Worm (Caenorhabditis elegans) whole organism, early embryonic: Measurements from ENCODE around the gene Y43F4B.10.

Experiments used
- B0310.2 ChIP-seq: sonication (generic microtip); optimal IDR thresholded peaks from 2 replicates; lab custom pipeline; 2016; ENCODE audit warnings: mild to moderate bottlenecking, missing genetic modification characterization, missing compliant biosample characterization
- F13C5.2 ChIP-seq: sonication (generic microtip); optimal IDR thresholded peaks from 2 replicates; lab custom pipeline; 2017; ENCODE audit warnings: mild to moderate bottlenecking, missing genetic modification characterization, inconsistent platforms, missing compliant biosample characterization
- aly-1 ChIP-seq: sonication (generic microtip); optimal IDR thresholded peaks from 2 replicates; lab custom pipeline; 2016; ENCODE audit warnings: missing genetic modification characterization, missing compliant biosample characterization
- ama-1 ChIP-seq: fragments of 150-350 bp; optimal IDR thresholded peaks from 2 replicates; lab custom pipeline; 2014
- ceh-13 ChIP-seq: fragments of 200-800 bp; sonication (Bioruptor generic); optimal IDR thresholded peaks from 2 replicates; lab custom pipeline; 2018; ENCODE audit warnings: mild to moderate bottlenecking, missing genetic modification characterization, missing compliant biosample characterization
- ceh-36 ChIP-seq: sonication (generic microtip); optimal IDR thresholded peaks from 2 replicates; lab custom pipeline; 2016; ENCODE audit warnings: missing genetic modification characterization, inconsistent platforms, missing compliant biosample characterization
- ets-7 ChIP-seq: sonication (generic microtip); optimal IDR thresholded peaks from 2 replicates; lab custom pipeline; 2016; ENCODE audit warnings: missing genotype, missing genetic modification characterization, missing compliant biosample characterization
- flt-1 ChIP-seq: fragments of 200-800 bp; sonication (Bioruptor generic); IDR thresholded peaks from 2 replicates; pipeline ENCODE4 v1.3.6; 2022; ENCODE audit warnings: missing genetic modification characterization, missing compliant biosample characterization
- hmbx-1 ChIP-seq: sonication (generic microtip); optimal IDR thresholded peaks from 2 replicates; lab custom pipeline; 2016; ENCODE audit warnings: mild to moderate bottlenecking, missing genetic modification characterization, missing compliant biosample characterization
- hmg-4 ChIP-seq: fragments of 200-800 bp; sonication (Bioruptor generic); optimal IDR thresholded peaks from 2 replicates; lab custom pipeline; 2018; ENCODE audit warnings: mild to moderate bottlenecking, missing genetic modification characterization, missing compliant biosample characterization
- hnd-1 ChIP-seq: sonication (generic microtip); optimal IDR thresholded peaks from 2 replicates; lab custom pipeline; 2016; ENCODE audit warnings: missing genetic modification characterization, missing compliant biosample characterization
- pes-1 ChIP-seq: fragments of 200-800 bp; sonication (Bioruptor generic); IDR thresholded peaks from 2 replicates; pipeline ENCODE4 v1.3.6; 2022; ENCODE audit warnings: missing genetic modification reagents, missing genetic modification characterization, missing compliant biosample characterization
- scrt-1 ChIP-seq: fragments of 200-800 bp; sonication (Bioruptor generic); IDR thresholded peaks from 2 replicates; pipeline ENCODE4 v1.3.6; 2022; ENCODE audit warnings: missing genetic modification characterization, missing compliant biosample characterization
- sea-1 ChIP-seq: fragments of 200-800 bp; sonication (Bioruptor generic); conservative IDR thresholded peaks from 2 replicates; pipeline ENCODE4 v1.3.6; 2022; ENCODE audit warnings: missing genetic modification characterization, missing compliant biosample characterization
- tbx-11 ChIP-seq: fragments of 200-800 bp; sonication (Bioruptor generic); IDR thresholded peaks from 2 replicates; pipeline ENCODE4 v1.3.6; 2022; ENCODE audit warnings: missing genetic modification characterization, missing compliant biosample characterization
- tbx-37 ChIP-seq: fragments of 200-800 bp; sonication (Bioruptor generic); conservative IDR thresholded peaks from 2 replicates; pipeline ENCODE4 v1.3.6; 2022; ENCODE audit warnings: missing genetic modification reagents, missing genetic modification characterization, missing compliant biosample characterization
- tra-4 ChIP-seq: sonication (generic microtip); optimal IDR thresholded peaks from 2 replicates; lab custom pipeline; 2017; ENCODE audit warnings: missing genetic modification characterization, missing compliant biosample characterization

Gene Y43F4B.10

ce11 chrIII:13313788-13314187 lies at the start of gene Y43F4B.10:
TSS of gene Y43F4B.10 (plus strand) at chrIII:13314068.
- no peak for TF ChIP-seq tbx-11 (GFP tag; lab: Robert Waterston, UW)
- no peak for TF ChIP-seq ceh-36
- TF ChIP-seq scrt-1 (GFP tag; lab: Robert Waterston, UW): no peak
- no peak for TF ChIP-seq tbx-37
- no peak for TF ChIP-seq ceh-13 (GFP tag; lab: Kevin White, UChicago)
- TF ChIP-seq aly-1 (tag; lab: Kevin White, UChicago): no peak
- TF ChIP-seq hmg-4: no peak
- TF ChIP-seq ets-7 (tag; lab: Kevin White, UChicago): no peak
- TF ChIP-seq pes-1: no peak
- no peak for TF ChIP-seq sea-1 (GFP tag; lab: Robert Waterston, UW)

- TF ChIP-seq F13C5.2 (tag; lab: Kevin White, UChicago): no peak
- TF ChIP-seq scrt-1 (GFP tag; lab: Robert Waterston, UW): no peak
- no peak for TF ChIP-seq ets-7 (tag; lab: Kevin White, UChicago)
- no peak for TF ChIP-seq ceh-36
- no peak for TF ChIP-seq pes-1
- no peak for TF ChIP-seq sea-1 (GFP tag; lab: Robert Waterston, UW)
- no peak for TF ChIP-seq B0310.2 (tag; lab: Kevin White, UChicago)
These were observed 48.3 kb upstream of the Y43F4B.10 start, which contains the start of gene F56A8.5 for ce11 chrIII:13265566-13265965. TSS of gene F56A8.5 (plus strand) at chrIII:13265866.

ce11 chrIII:13267046-13267445 lies 46.8 kb upstream of the Y43F4B.10 start:
- no peak for TF ChIP-seq flt-1 (GFP tag; lab: Robert Waterston, UW)
- TF ChIP-seq hmbx-1 (tag; lab: Kevin White, UChicago): no peak
- no peak for TF ChIP-seq tbx-11 (GFP tag; lab: Robert Waterston, UW)
- no peak for TF ChIP-seq sea-1 (GFP tag; lab: Robert Waterston, UW)
- no peak for TF ChIP-seq aly-1 (tag; lab: Kevin White, UChicago)
- TF ChIP-seq tbx-37: no peak
- TF ChIP-seq ets-7 (tag; lab: Kevin White, UChicago): no peak
- no peak for TF ChIP-seq hnd-1 (tag; lab: Kevin White, UChicago)
- TF ChIP-seq pes-1: no peak
- TF ChIP-seq scrt-1 (GFP tag; lab: Robert Waterston, UW): no peak
- TF ChIP-seq ceh-13 (GFP tag; lab: Kevin White, UChicago): no peak
- TF ChIP-seq F13C5.2 (tag; lab: Kevin White, UChicago): no peak
- no peak for TF ChIP-seq ceh-36
- no peak for TF ChIP-seq tra-4
- no peak for TF ChIP-seq B0310.2 (tag; lab: Kevin White, UChicago)
- no peak for TF ChIP-seq ama-1
- TF ChIP-seq hmg-4: no peak

- TF ChIP-seq ama-1 (no peak), pes-1 (peak; percentile 75), tbx-11 (GFP tag; lab: Robert Waterston, UW) (peak; percentile 65; the same call in 1 of the 2 replicates), ceh-36 (peak; percentile 51), sea-1 (GFP tag; lab: Robert Waterston, UW) (peak; percentile 80), hmg-4 (peak; percentile 73), B0310.2 (tag; lab: Kevin White, UChicago) (peak; percentile 33), hnd-1 (tag; lab: Kevin White, UChicago) (peak; percentile 13), F13C5.2 (tag; lab: Kevin White, UChicago) (peak; percentile 93), tra-4 (peak; percentile 12), aly-1 (tag; lab: Kevin White, UChicago) (peak; percentile 44), tbx-37 (peak; percentile 55; the same call in 1 of the 2 replicates), scrt-1 (GFP tag; lab: Robert Waterston, UW) (peak; percentile 57; the same call in 1 of the 2 replicates), ets-7 (tag; lab: Kevin White, UChicago) (no peak), ceh-13 (GFP tag; lab: Kevin White, UChicago) (peak; percentile 33), flt-1 (GFP tag; lab: Robert Waterston, UW) (peak; percentile 64), hmbx-1 (tag; lab: Kevin White, UChicago) (peak; percentile 33)
These were observed 45.0 kb upstream of the Y43F4B.10 start, which contains the start of gene cpf-2 for ce11 chrIII:13268856-13269255. TSS of gene cpf-2 (minus strand) at chrIII:13268883.

- TF ChIP-seq tbx-11 (GFP tag; lab: Robert Waterston, UW): no peak
- TF ChIP-seq ama-1: no peak
- no peak for TF ChIP-seq F13C5.2 (tag; lab: Kevin White, UChicago)
- TF ChIP-seq pes-1: no peak
- TF ChIP-seq ets-7 (tag; lab: Kevin White, UChicago): no peak
- no peak for TF ChIP-seq hmbx-1 (tag; lab: Kevin White, UChicago)
- no peak for TF ChIP-seq tbx-37
- no peak for TF ChIP-seq ceh-13 (GFP tag; lab: Kevin White, UChicago)
- TF ChIP-seq B0310.2 (tag; lab: Kevin White, UChicago): no peak
- no peak for TF ChIP-seq hnd-1 (tag; lab: Kevin White, UChicago)
- TF ChIP-seq sea-1 (GFP tag; lab: Robert Waterston, UW): no peak
- no peak for TF ChIP-seq hmg-4
- TF ChIP-seq flt-1 (GFP tag; lab: Robert Waterston, UW): no peak
These were observed 43.0 kb upstream of the Y43F4B.10 start for ce11 chrIII:13270896-13271295.

- TF ChIP-seq tbx-37: no peak
- TF ChIP-seq ets-7 (tag; lab: Kevin White, UChicago): no peak
- no peak for TF ChIP-seq ceh-13 (GFP tag; lab: Kevin White, UChicago)
- TF ChIP-seq hmbx-1 (tag; lab: Kevin White, UChicago): no peak
- no peak for TF ChIP-seq hmg-4
- no peak for TF ChIP-seq tra-4
- no peak for TF ChIP-seq pes-1
- no peak for TF ChIP-seq ceh-36
- no peak for TF ChIP-seq F13C5.2 (tag; lab: Kevin White, UChicago)
- no peak for TF ChIP-seq flt-1 (GFP tag; lab: Robert Waterston, UW)
- TF ChIP-seq scrt-1 (GFP tag; lab: Robert Waterston, UW): no peak
- TF ChIP-seq hnd-1 (tag; lab: Kevin White, UChicago): no peak
- no peak for TF ChIP-seq B0310.2 (tag; lab: Kevin White, UChicago)
- no peak for TF ChIP-seq tbx-11 (GFP tag; lab: Robert Waterston, UW)
- no peak for TF ChIP-seq ama-1
- TF ChIP-seq sea-1 (GFP tag; lab: Robert Waterston, UW): no peak
These were observed 41.6 kb upstream of the Y43F4B.10 start for ce11 chrIII:13272227-13272626.

ce11 chrIII:13272788-13273187 lies 41.1 kb upstream of the Y43F4B.10 start:
- TF ChIP-seq tbx-11 (GFP tag; lab: Robert Waterston, UW) (no peak), tbx-37 (no peak), ceh-13 (GFP tag; lab: Kevin White, UChicago) (no peak), scrt-1 (GFP tag; lab: Robert Waterston, UW) (no peak), F13C5.2 (tag; lab: Kevin White, UChicago) (no peak), aly-1 (tag; lab: Kevin White, UChicago) (no peak), ets-7 (tag; lab: Kevin White, UChicago) (no peak)
